Worm (Caenorhabditis elegans) whole organism, midembryonic: ENCODE measurements around the gene pmpl-1.
A peak's percentile ranks its signal among the peaks of the same experiment; 100 is the strongest.

Experiments used
- T22C8.4 ChIP-seq: fragments of 200-800 bp; sonication (Bioruptor generic); IDR thresholded peaks from 2 replicates; pipeline ENCODE4 v1.3.6; 2022; ENCODE audit warnings: missing genetic modification characterization, missing compliant biosample characterization
- klf-2 ChIP-seq: fragments of 200-800 bp; sonication (Bioruptor generic); conservative IDR thresholded peaks from 2 replicates; pipeline ENCODE4 v1.3.6; 2022; ENCODE audit warnings: missing genetic modification reagents, missing genetic modification characterization, missing compliant biosample characterization
- med-1 ChIP-seq: sonication (generic microtip); optimal IDR thresholded peaks from 2 replicates; lab custom pipeline; 2017; ENCODE audit warnings: missing genetic modification characterization, mild to moderate bottlenecking, missing compliant biosample characterization, antibody characterized with exemption, missing genetic modification reagents; ENCODE audit not compliant: insufficient read depth
- ztf-23 ChIP-seq: fragments of 200-800 bp; sonication (Bioruptor generic); IDR thresholded peaks from 2 replicates; pipeline ENCODE4 v1.3.6; 2022; ENCODE audit warnings: missing genetic modification reagents, missing genetic modification characterization, missing compliant biosample characterization

ce11 chrX:3802743-3803142, 14.9 kb downstream of the pmpl-1 start:
- peak; percentile 48 for TF ChIP-seq T22C8.4
- no peak for TF ChIP-seq med-1
- no peak for TF ChIP-seq klf-2
- TF ChIP-seq ztf-23, result no peak
